Worm (Caenorhabditis elegans): ENCODE measurements around the gene C40A11.4.

The C40A11.4 gene

DNA sequence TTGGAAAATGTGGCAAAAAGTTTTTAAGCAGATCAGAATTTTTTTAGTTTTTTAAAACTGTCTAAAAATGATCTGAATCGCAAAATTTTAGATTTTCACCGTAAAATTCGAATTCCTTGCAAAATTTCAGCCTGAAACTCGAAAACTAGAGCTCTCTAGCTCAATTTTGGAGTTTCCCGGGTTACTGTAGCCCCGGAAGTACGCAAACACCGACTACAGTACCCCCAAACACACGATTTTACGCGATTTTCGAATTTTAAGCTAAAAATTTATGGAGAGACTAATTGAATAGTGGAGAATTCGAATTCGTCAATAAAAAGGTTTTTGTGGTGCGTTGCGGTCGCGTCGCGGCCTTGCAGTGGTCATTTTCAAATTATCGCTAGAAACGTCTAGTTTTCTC is 49.5 kb downstream of the C40A11.4 start:
- TF ChIP-seq F10E7.11 (tag; optimal IDR thresholded peaks at IDR 0.05), result no peak
